Fruit fly (Drosophila melanogaster): ENCODE data around the gene Ir100a.
A peak's percentile ranks its signal among the peaks of the same experiment; 100 is the strongest.

Gene Ir100a

dm6 chr3R:31776583-31777362, 24.0 kb upstream of the Ir100a start, which contains the start of the genes CG2126 and faf:
Gene CG2126, minus strand, starts transcription at chr3R:31776652.
Gene faf, plus strand, starts transcription at chr3R:31777020.
- TF ChIP-seq brk (GFP tag; optimal IDR thresholded peaks at IDR 0.05) (no peak), woc (GFP tag; optimal IDR thresholded peaks at IDR 0.05) (no peak), OdsH (GFP tag; optimal IDR thresholded peaks at IDR 0.05) (peak; percentile 58), Dif (GFP tag; optimal IDR thresholded peaks at IDR 0.05; ENCODE audit: partially characterized antibody) (no peak), usp (GFP tag; optimal IDR thresholded peaks at IDR 0.05) (no peak), rgr (GFP tag; optimal IDR thresholded peaks at IDR 0.05) (peak; percentile 60), foxo (GFP tag; optimal IDR thresholded peaks at IDR 0.05) (peak in 1 of 2 experiments; percentile 81), HLH106 (tag; optimal IDR thresholded peaks at IDR 0.05) (peak; percentile 83), psq (GFP tag; optimal IDR thresholded peaks at IDR 0.05) (peak; percentile 73), CG9705 (GFP tag; optimal IDR thresholded peaks at IDR 0.05) (peak; percentile 69), sv (GFP tag; optimal IDR thresholded peaks at IDR 0.05) (peak; percentile 50), CrebA (GFP tag; optimal IDR thresholded peaks at IDR 0.05; ENCODE audit: borderline replicate concordance) (no peak), sage (GFP tag; optimal IDR thresholded peaks at IDR 0.05) (peak; percentile 44), Sp1 (GFP tag; optimal IDR thresholded peaks at IDR 0.05) (peak; percentile 78), br (GFP tag; optimal IDR thresholded peaks at IDR 0.05) (no peak), h (GFP tag; optimal IDR thresholded peaks at IDR 0.05) (peak; percentile 67), fru (GFP tag; optimal IDR thresholded peaks at IDR 0.05) (peak; percentile 66), Rel (GFP tag; optimal IDR thresholded peaks at IDR 0.05) (no peak), Rel (tag; optimal IDR thresholded peaks at IDR 0.05) (peak; percentile 33), ey (GFP tag; optimal IDR thresholded peaks at IDR 0.05) (peak; percentile 57), GATAd (GFP tag; optimal IDR thresholded peaks at IDR 0.05) (peak; percentile 34), Hr83 (GFP tag; optimal IDR thresholded peaks at IDR 0.05; ENCODE audit: poor library complexity, severe bottlenecking) (peak; percentile 73), Myc (optimal IDR thresholded peaks at IDR 0.05) (no peak)

- TF ChIP-seq sv (GFP tag; optimal IDR thresholded peaks at IDR 0.05) (no peak), brk (GFP tag; optimal IDR thresholded peaks at IDR 0.05) (no peak), Dif (GFP tag; optimal IDR thresholded peaks at IDR 0.05; ENCODE audit: partially characterized antibody) (peak; percentile 66), jim (GFP tag; optimal IDR thresholded peaks at IDR 0.05) (no peak), Hr83 (GFP tag; optimal IDR thresholded peaks at IDR 0.05; ENCODE audit: poor library complexity, severe bottlenecking) (no peak), Dfd (GFP tag; optimal IDR thresholded peaks at IDR 0.05) (no peak), Rel (GFP tag; optimal IDR thresholded peaks at IDR 0.05) (peak; percentile 20), Rel (tag; optimal IDR thresholded peaks at IDR 0.05) (no peak), ey (GFP tag; optimal IDR thresholded peaks at IDR 0.05) (no peak), pan (optimal IDR thresholded peaks at IDR 0.05) (no peak), Mio (GFP tag; optimal IDR thresholded peaks at IDR 0.05) (no peak), OdsH (GFP tag; optimal IDR thresholded peaks at IDR 0.05) (peak; percentile 9), Abd-B (GFP tag; optimal IDR thresholded peaks at IDR 0.05) (no peak), rgr (GFP tag; optimal IDR thresholded peaks at IDR 0.05) (no peak), tai (GFP tag; optimal IDR thresholded peaks at IDR 0.05) (no peak), dl (GFP tag; optimal IDR thresholded peaks at IDR 0.05; ENCODE audit: insufficient read depth in 1 of 2, partially characterized antibody in 2 of 2) (no peak), fru (GFP tag; optimal IDR thresholded peaks at IDR 0.05) (no peak), CrebA (GFP tag; optimal IDR thresholded peaks at IDR 0.05; ENCODE audit: borderline replicate concordance) (no peak), Sp1 (GFP tag; optimal IDR thresholded peaks at IDR 0.05) (no peak), dmrt93B (GFP tag; optimal IDR thresholded peaks at IDR 0.05) (no peak), Vsx2 (GFP tag; optimal IDR thresholded peaks at IDR 0.05; ENCODE audit: partially characterized antibody) (no peak), psq (GFP tag; optimal IDR thresholded peaks at IDR 0.05) (peak; percentile 17), Myc (optimal IDR thresholded peaks at IDR 0.05) (no peak), sage (GFP tag; optimal IDR thresholded peaks at IDR 0.05) (no peak), woc (GFP tag; optimal IDR thresholded peaks at IDR 0.05) (no peak), lola (GFP tag; optimal IDR thresholded peaks at IDR 0.05) (no peak), GATAd (GFP tag; optimal IDR thresholded peaks at IDR 0.05) (no peak), Hr78 (GFP tag; optimal IDR thresholded peaks at IDR 0.05) (no peak), N (GFP tag; optimal IDR thresholded peaks at IDR 0.05) (no peak)
These were observed 23.1 kb upstream of the Ir100a start for dm6 chr3R:31777482-31778165.

All from whole organism, wandering third instar larva.